Fruit fly (Drosophila melanogaster) whole organism, embryonic: ENCODE results near the gene Rlb1.
A peak's percentile ranks its signal among the peaks of the same experiment; 100 is the strongest.

Experiments
- Aef1 ChIP-seq: fragments of 200-800 bp; sonication (Bioruptor generic); IDR thresholded peaks from 3 replicates; pipeline ENCODE4 v1.3.6; 2022; ENCODE audit warnings: missing biosample characterization, missing genetic modification characterization
- B-H1 ChIP-seq: fragments of 200-800 bp; sonication (Bioruptor generic); IDR thresholded peaks from 3 replicates; pipeline ENCODE4 v1.3.6; 2022; ENCODE audit warnings: missing biosample characterization, missing genetic modification characterization
- CG10321 ChIP-seq: fragments of 200-800 bp; sonication (Bioruptor generic); IDR thresholded peaks from 2 replicates; pipeline ENCODE4 v1.3.6; 2022; ENCODE audit warnings: missing biosample characterization, missing genetic modification characterization
- CG10462 ChIP-seq: fragments of 200-800 bp; sonication (Bioruptor generic); optimal IDR thresholded peaks from 2 replicates; lab custom pipeline; 2016; ENCODE audit warnings: missing biosample characterization, missing genetic modification characterization
- CG11247 ChIP-seq: fragments of 200-800 bp; sonication (Bioruptor generic); IDR thresholded peaks from 2 replicates; pipeline ENCODE4 v1.3.6; 2022; ENCODE audit warnings: missing biosample characterization, missing genetic modification characterization
- CG11398 ChIP-seq: fragments of 200-800 bp; sonication (Bioruptor generic); optimal IDR thresholded peaks from 2 replicates; lab custom pipeline; 2016; ENCODE audit warnings: missing biosample characterization, missing genetic modification characterization
- CG14667 ChIP-seq: fragments of 200-800 bp; sonication (Bioruptor generic); IDR thresholded peaks from 2 replicates; pipeline ENCODE4 v1.3.6; 2022; ENCODE audit warnings: missing biosample characterization, missing genetic modification characterization
- CG15479 ChIP-seq: fragments of 200-800 bp; sonication (Bioruptor generic); optimal IDR thresholded peaks from 3 replicates; lab custom pipeline; 2019; ENCODE audit warnings: missing biosample characterization, mild to moderate bottlenecking, missing genetic modification characterization, moderate library complexity
- CG15696 ChIP-seq: fragments of 200-800 bp; sonication (Bioruptor generic); optimal IDR thresholded peaks from 2 replicates; lab custom pipeline; 2019; ENCODE audit warnings: missing biosample characterization, mild to moderate bottlenecking, missing genetic modification characterization, moderate library complexity
- CG16815 ChIP-seq: fragments of 200-800 bp; sonication (Bioruptor generic); optimal IDR thresholded peaks from 3 replicates; lab custom pipeline; 2017; ENCODE audit warnings: missing biosample characterization, mild to moderate bottlenecking, missing genetic modification characterization
- CG17612 ChIP-seq: fragments of 200-800 bp; sonication (Bioruptor generic); IDR thresholded peaks from 2 replicates; pipeline ENCODE4 v1.3.6; 2022; ENCODE audit warnings: missing biosample characterization, missing genetic modification characterization
- CG33213 ChIP-seq: fragments of 200-800 bp; sonication (Bioruptor generic); optimal IDR thresholded peaks from 3 replicates; lab custom pipeline; 2016; ENCODE audit warnings: missing biosample characterization, missing genetic modification characterization
- CG4282 ChIP-seq: fragments of 200-800 bp; sonication (Bioruptor generic); optimal IDR thresholded peaks from 2 replicates; lab custom pipeline; 2016; ENCODE audit warnings: missing biosample characterization, missing genetic modification characterization
- CG4328 ChIP-seq: fragments of 200-800 bp; sonication (Bioruptor generic); optimal IDR thresholded peaks from 3 replicates; lab custom pipeline; 2017; ENCODE audit warnings: missing biosample characterization, missing genetic modification reagents, missing genetic modification characterization
- CG4730 ChIP-seq: fragments of 200-800 bp; sonication (Bioruptor generic); IDR thresholded peaks from 2 replicates; pipeline ENCODE4 v1.3.6; 2022; ENCODE audit warnings: missing biosample characterization, missing genetic modification characterization
- CG6765 ChIP-seq: fragments of 200-800 bp; sonication (Bioruptor generic); optimal IDR thresholded peaks from 3 replicates; lab custom pipeline; 2017; ENCODE audit warnings: missing biosample characterization, mild to moderate bottlenecking, missing genetic modification characterization
- CG6791 ChIP-seq: fragments of 200-800 bp; sonication (Bioruptor generic); IDR thresholded peaks from 3 replicates; pipeline ENCODE4 v1.3.6; 2022; ENCODE audit warnings: missing biosample characterization, missing genetic modification characterization; ENCODE audit not compliant: partially characterized antibody
- CG6854 ChIP-seq: fragments of 200-800 bp; sonication (Bioruptor generic); optimal IDR thresholded peaks from 3 replicates; lab custom pipeline; 2017; ENCODE audit warnings: missing biosample characterization, mild to moderate bottlenecking, missing genetic modification characterization
- CG7271 ChIP-seq: fragments of 200-800 bp; sonication (Bioruptor generic); optimal IDR thresholded peaks from 2 replicates; lab custom pipeline; 2018; ENCODE audit warnings: missing biosample characterization, mild to moderate bottlenecking, missing genetic modification characterization, moderate library complexity
- CG7745 ChIP-seq: fragments of 200-800 bp; sonication (Bioruptor generic); optimal IDR thresholded peaks from 2 replicates; lab custom pipeline; 2018; ENCODE audit warnings: missing biosample characterization, mild to moderate bottlenecking, missing genetic modification characterization, moderate library complexity
- CG8478 ChIP-seq: fragments of >200 bp; optimal IDR thresholded peaks from 2 replicates; lab custom pipeline; 2018
- CkIIα-i1 ChIP-seq: fragments of 200-800 bp; sonication (Bioruptor generic); IDR thresholded peaks from 2 replicates; pipeline ENCODE4 v1.3.6; 2022; ENCODE audit warnings: missing biosample characterization, missing genetic modification characterization
- CoRest ChIP-seq: fragments of 200-800 bp; sonication (Bioruptor generic); optimal IDR thresholded peaks from 3 replicates; lab custom pipeline; 2018; ENCODE audit warnings: missing biosample characterization, mild to moderate bottlenecking, missing genetic modification characterization, moderate library complexity
- D19B ChIP-seq: fragments of 200-800 bp; sonication (Bioruptor generic); optimal IDR thresholded peaks from 2 replicates; lab custom pipeline; 2017; ENCODE audit warnings: missing biosample characterization, mild to moderate bottlenecking, missing genetic modification characterization
- Dbx ChIP-seq: fragments of 200-800 bp; sonication (Bioruptor generic); IDR thresholded peaks from 3 replicates; pipeline ENCODE4 v1.3.6; 2022; ENCODE audit warnings: missing biosample characterization, missing genetic modification characterization
- Dfd ChIP-seq, 2 experiments: fragments of >200 bp; optimal IDR thresholded peaks; 2 replicates each; lab custom pipeline; 2017; ENCODE audit warnings: missing biosample characterization in 2 of 2, missing genetic modification characterization in 2 of 2
- Doc2 ChIP-seq: fragments of 200-800 bp; sonication (Bioruptor generic); IDR thresholded peaks from 2 replicates; pipeline ENCODE4 v1.3.6; 2022; ENCODE audit warnings: missing biosample characterization, missing genetic modification characterization
- ERR ChIP-seq: fragments of 200-800 bp; sonication (Bioruptor generic); optimal IDR thresholded peaks from 2 replicates; lab custom pipeline; 2016; ENCODE audit warnings: missing biosample characterization, missing genetic modification characterization
- Gsc ChIP-seq: fragments of 200-800 bp; sonication (Bioruptor generic); IDR thresholded peaks from 2 replicates; pipeline ENCODE4 v1.3.6; 2022; ENCODE audit warnings: missing biosample characterization, missing genetic modification characterization
- Gug ChIP-seq: fragments of 200-800 bp; sonication (Bioruptor generic); IDR thresholded peaks from 4 replicates; pipeline ENCODE4 v1.3.6; 2022; ENCODE audit warnings: missing biosample characterization, missing genetic modification characterization
- H2.0 ChIP-seq: fragments of 200-800 bp; sonication (Bioruptor generic); IDR thresholded peaks from 2 replicates; pipeline ENCODE4 v1.3.6; 2022; ENCODE audit warnings: missing biosample characterization, missing genetic modification characterization
- MBD-R2 ChIP-seq: fragments of 200-800 bp; sonication (Bioruptor generic); IDR thresholded peaks from 2 replicates; pipeline ENCODE4 v1.3.6; 2022; ENCODE audit warnings: missing biosample characterization, missing genetic modification characterization
- Meics ChIP-seq: fragments of 200-800 bp; sonication (Bioruptor generic); optimal IDR thresholded peaks from 2 replicates; lab custom pipeline; 2017; ENCODE audit warnings: missing biosample characterization, mild to moderate bottlenecking, missing genetic modification characterization
- Myb ChIP-seq: fragments of 200-800 bp; sonication (Bioruptor generic); optimal IDR thresholded peaks from 2 replicates; lab custom pipeline; 2016; ENCODE audit warnings: missing biosample characterization, missing genetic modification characterization
- PHDP ChIP-seq: fragments of 200-800 bp; sonication (Bioruptor generic); optimal IDR thresholded peaks from 3 replicates; lab custom pipeline; 2018; ENCODE audit warnings: missing biosample characterization, mild to moderate bottlenecking, missing genetic modification characterization, moderate library complexity
- Rx ChIP-seq: fragments of 200-800 bp; sonication (Bioruptor generic); IDR thresholded peaks from 2 replicates; pipeline ENCODE4 v1.3.6; 2022; ENCODE audit warnings: missing biosample characterization, missing genetic modification characterization
- Taf1 ChIP-seq: fragments of 200-800 bp; sonication (Bioruptor generic); IDR thresholded peaks from 2 replicates; pipeline ENCODE4 v1.3.6; 2022; ENCODE audit warnings: missing biosample characterization, missing genetic modification characterization
- Xbp1 ChIP-seq: fragments of 200-800 bp; sonication (Bioruptor generic); optimal IDR thresholded peaks from 3 replicates; lab custom pipeline; 2016; ENCODE audit warnings: missing biosample characterization, mild to moderate bottlenecking, missing genetic modification characterization
- cas ChIP-seq: fragments of 200-800 bp; sonication (Bioruptor generic); IDR thresholded peaks from 2 replicates; pipeline ENCODE4 v1.3.6; 2022; ENCODE audit warnings: missing biosample characterization, missing genetic modification characterization
- chn ChIP-seq: fragments of 200-800 bp; sonication (Bioruptor generic); optimal IDR thresholded peaks from 2 replicates; lab custom pipeline; 2016; ENCODE audit warnings: missing biosample characterization, missing genetic modification characterization
- dpn ChIP-seq, 2 experiments: fragments of 200-800 bp; sonication (Bioruptor generic); optimal IDR thresholded peaks; 3 replicates each; lab custom pipeline; 2016; ENCODE audit warnings: missing biosample characterization in 2 of 2, missing genetic modification characterization in 2 of 2
- exex ChIP-seq: fragments of 200-800 bp; sonication (Bioruptor generic); optimal IDR thresholded peaks from 4 replicates; lab custom pipeline; 2018; ENCODE audit warnings: missing biosample characterization, mild to moderate bottlenecking, missing genetic modification characterization, moderate library complexity
- gce ChIP-seq: fragments of 200-800 bp; sonication (Bioruptor generic); IDR thresholded peaks from 3 replicates; pipeline ENCODE4 v1.3.6; 2022; ENCODE audit warnings: missing biosample characterization, missing genetic modification characterization
- gsb ChIP-seq: fragments of 200-800 bp; sonication (Bioruptor generic); IDR thresholded peaks from 2 replicates; pipeline ENCODE4 v1.3.6; 2022; ENCODE audit warnings: missing biosample characterization, missing genetic modification characterization
- hth ChIP-seq: fragments of >200 bp; optimal IDR thresholded peaks from 2 replicates; lab custom pipeline; 2017; ENCODE audit warnings: inconsistent platforms
- inv ChIP-seq: fragments of 200-800 bp; sonication (Bioruptor generic); IDR thresholded peaks from 2 replicates; pipeline ENCODE4 v1.3.6; 2022; ENCODE audit warnings: missing biosample characterization, missing genetic modification characterization; ENCODE audit not compliant: partially characterized antibody
- jing ChIP-seq: fragments of 200-800 bp; sonication (Bioruptor generic); optimal IDR thresholded peaks from 2 replicates; lab custom pipeline; 2018; ENCODE audit warnings: missing biosample characterization, mild to moderate bottlenecking, missing genetic modification characterization
- kni ChIP-seq: fragments of 200-800 bp; sonication (Bioruptor generic); optimal IDR thresholded peaks from 3 replicates; lab custom pipeline; 2017; ENCODE audit warnings: mild to moderate bottlenecking, missing biosample characterization, missing genetic modification reagents, missing genetic modification characterization
- psq ChIP-seq: fragments of 200-800 bp; sonication (Bioruptor generic); optimal IDR thresholded peaks from 2 replicates; lab custom pipeline; 2017; ENCODE audit warnings: missing biosample characterization, missing genetic modification characterization
- schlank ChIP-seq: fragments of 200-800 bp; sonication (Bioruptor generic); optimal IDR thresholded peaks from 2 replicates; lab custom pipeline; 2018; ENCODE audit warnings: missing biosample characterization, mild to moderate bottlenecking, missing genetic modification characterization
- sens ChIP-seq: fragments of 200-800 bp; sonication (Bioruptor generic); peaks from one replicate; lab custom pipeline; 2016; ENCODE audit warnings: missing biosample characterization, missing genetic modification characterization
- slbo ChIP-seq: fragments of 200-800 bp; sonication (Bioruptor generic); IDR thresholded peaks from 2 replicates; pipeline ENCODE4 v1.3.6; 2022; ENCODE audit warnings: missing biosample characterization, missing genetic modification characterization
- so ChIP-seq: fragments of 200-800 bp; sonication (Bioruptor generic); IDR thresholded peaks from 3 replicates; pipeline ENCODE4 v1.3.6; 2022; ENCODE audit warnings: missing biosample characterization, missing genetic modification characterization
- sr ChIP-seq: fragments of 200-800 bp; sonication (Bioruptor generic); IDR thresholded peaks from 3 replicates; pipeline ENCODE4 v1.3.6; 2022; ENCODE audit warnings: missing biosample characterization, missing genetic modification characterization

Gene Rlb1

dm6 chr3R:9513052-9513420 is at the start of gene Rlb1, which contains the start of gene Ras85D (continued):
- TF ChIP-seq exex (tag; lab: Kevin White, UChicago) (peak; percentile 35), Aef1 (no peak), kni (GFP tag; lab: Kevin White, UChicago) (no peak), schlank (peak; percentile 51), CG14667 (GFP tag; lab: Robert Waterston, UW) (no peak), CG11398 (GFP tag; lab: Kevin White, UChicago) (peak; percentile 38), CoRest (peak; percentile 79), Taf1 (GFP tag; lab: Robert Waterston, UW) (no peak), CG8478 (no peak), sens (peak; percentile 94), CG7745 (tag; lab: Kevin White, UChicago) (no peak), slbo (GFP tag; lab: Robert Waterston, UW) (no peak), psq (GFP tag; lab: Kevin White, UChicago) (peak; percentile 16), CG15479 (GFP tag; lab: Kevin White, UChicago) (no peak), CG6854 (GFP tag; lab: Kevin White, UChicago) (no peak), gsb (GFP tag; lab: Robert Waterston, UW) (no peak), chn (GFP tag; lab: Kevin White, UChicago) (peak; percentile 76), Rx (GFP tag; lab: Robert Waterston, UW) (no peak), Meics (peak; percentile 63), MBD-R2 (GFP tag; lab: Robert Waterston, UW) (no peak), ERR (GFP tag; lab: Kevin White, UChicago) (peak; percentile 69), Dfd (GFP tag; optimal IDR thresholded peaks at IDR 0.05; lab: Kevin White, UChicago) (no peak), PHDP (tag; lab: Kevin White, UChicago) (peak; percentile 56), CG17612 (GFP tag; lab: Robert Waterston, UW) (no peak), Xbp1 (GFP tag; lab: Kevin White, UChicago) (peak; percentile 84), inv (no peak), CG4282 (peak; percentile 68), Myb (peak; percentile 72), jing (GFP tag; lab: Kevin White, UChicago) (no peak), CG6791 (GFP tag; lab: Robert Waterston, UW) (no peak), CG33213 (GFP tag; lab: Kevin White, UChicago) (peak; percentile 75), CG4328 (GFP tag; lab: Kevin White, UChicago) (peak; percentile 56), Doc2 (GFP tag; lab: Robert Waterston, UW) (no peak), sr (no peak), CG10321 (GFP tag; lab: Robert Waterston, UW) (no peak), H2.0 (GFP tag; lab: Robert Waterston, UW) (no peak), CkIIα-i1 (GFP tag; lab: Robert Waterston, UW) (no peak), gce (no peak), Gsc (GFP tag; lab: Robert Waterston, UW) (no peak), dpn (GFP tag; optimal IDR thresholded peaks at IDR 0.05; lab: Kevin White, UChicago) (peak; percentile 83), Dbx (no peak), B-H1 (GFP tag; lab: Robert Waterston, UW) (no peak), CG6765 (peak; percentile 28), CG15696 (tag; lab: Kevin White, UChicago) (peak; percentile 62), cas (GFP tag; lab: Robert Waterston, UW) (no peak), so (GFP tag; lab: Robert Waterston, UW) (no peak), Gug (GFP tag; lab: Robert Waterston, UW) (peak; percentile 78; the same call in 3 of the 4 replicates), CG7271 (tag; lab: Kevin White, UChicago) (peak; percentile 52), CG11247 (no peak), CG16815 (GFP tag; lab: Kevin White, UChicago) (no peak), hth (no peak), D19B (no peak), CG4730 (GFP tag; lab: Robert Waterston, UW) (no peak), CG10462 (peak; percentile 47)
